Fruit fly (Drosophila melanogaster) whole organism, prepupa: ENCODE data around the gene Pitslre.
A peak's percentile ranks its signal among the peaks of the same experiment; 100 is the strongest.

Experiments used
- Blimp-1 ChIP-seq: fragments of 200-800 bp; sonication (Bioruptor generic); optimal IDR thresholded peaks from 3 replicates; lab custom pipeline; 2017; ENCODE audit warnings: missing biosample characterization, missing genetic modification characterization, mild to moderate bottlenecking, moderate library complexity, missing genetic modification reagents
- CG10631 ChIP-seq: fragments of 200-800 bp; sonication (Bioruptor generic); optimal IDR thresholded peaks from 2 replicates; lab custom pipeline; 2016; ENCODE audit warnings: missing biosample characterization, missing genetic modification characterization
- CG10669 ChIP-seq: fragments of 200-800 bp; sonication (Bioruptor generic); optimal IDR thresholded peaks from 3 replicates; lab custom pipeline; 2018; ENCODE audit warnings: missing biosample characterization, mild to moderate bottlenecking, missing genetic modification characterization, moderate library complexity
- CG11762 ChIP-seq: fragments of 200-800 bp; sonication (Bioruptor generic); optimal IDR thresholded peaks from 3 replicates; lab custom pipeline; 2016; ENCODE audit warnings: missing biosample characterization, missing genetic modification characterization; ENCODE audit not compliant: insufficient read depth
- CG11902 ChIP-seq: fragments of 200-800 bp; sonication (Bioruptor generic); optimal IDR thresholded peaks from 3 replicates; lab custom pipeline; 2016; ENCODE audit warnings: missing biosample characterization, missing genetic modification characterization
- CG15336 ChIP-seq: fragments of 200-800 bp; sonication (Bioruptor generic); IDR thresholded peaks from 2 replicates; pipeline ENCODE4 v1.3.6; 2022; ENCODE audit warnings: missing biosample characterization, missing genetic modification characterization
- CG16779 ChIP-seq: fragments of 200-800 bp; sonication (Bioruptor generic); optimal IDR thresholded peaks from 3 replicates; lab custom pipeline; 2017; ENCODE audit warnings: missing biosample characterization, mild to moderate bottlenecking, missing genetic modification characterization
- CG3032 ChIP-seq: fragments of 200-800 bp; optimal IDR thresholded peaks from 2 replicates; lab custom pipeline; 2019; ENCODE audit warnings: missing biosample characterization, mild to moderate bottlenecking, missing genetic modification characterization, moderate library complexity
- CG31627 ChIP-seq: fragments of 200-800 bp; sonication (Bioruptor generic); optimal IDR thresholded peaks from 3 replicates; lab custom pipeline; 2016; ENCODE audit warnings: missing biosample characterization, missing genetic modification characterization
- CG32006 ChIP-seq: fragments of 200-800 bp; sonication (Bioruptor generic); optimal IDR thresholded peaks from 3 replicates; lab custom pipeline; 2017; ENCODE audit warnings: missing biosample characterization, mild to moderate bottlenecking, missing genetic modification characterization
- CG34406 ChIP-seq: fragments of 200-800 bp; sonication (Bioruptor generic); optimal IDR thresholded peaks from 3 replicates; lab custom pipeline; 2016; ENCODE audit warnings: missing biosample characterization, missing genetic modification characterization
- CG3919 ChIP-seq: fragments of 200-800 bp; sonication (Bioruptor generic); optimal IDR thresholded peaks from 3 replicates; lab custom pipeline; 2016; ENCODE audit warnings: missing biosample characterization, missing genetic modification characterization
- CG6792 ChIP-seq: fragments of 200-800 bp; sonication (Bioruptor generic); optimal IDR thresholded peaks from 3 replicates; lab custom pipeline; 2016; ENCODE audit warnings: missing biosample characterization, missing genetic modification characterization
- CG6854 ChIP-seq: fragments of 200-800 bp; sonication (Bioruptor generic); optimal IDR thresholded peaks from 2 replicates; lab custom pipeline; 2017; ENCODE audit warnings: missing biosample characterization, mild to moderate bottlenecking, missing genetic modification characterization
- CG7368 ChIP-seq: fragments of 200-800 bp; sonication (Bioruptor generic); optimal IDR thresholded peaks from 3 replicates; lab custom pipeline; 2016; ENCODE audit warnings: missing biosample characterization, missing genetic modification characterization
- CG8119 ChIP-seq: fragments of 200-800 bp; sonication (Bioruptor generic); IDR thresholded peaks from 3 replicates; pipeline ENCODE4 v1.3.6; 2022; ENCODE audit warnings: missing biosample characterization, missing genetic modification characterization
- CG8319 ChIP-seq: fragments of 200-800 bp; sonication (Bioruptor generic); optimal IDR thresholded peaks from 3 replicates; lab custom pipeline; 2016; ENCODE audit warnings: missing biosample characterization, missing genetic modification characterization
- CG8632 ChIP-seq: fragments of 200-800 bp; sonication (Bioruptor generic); optimal IDR thresholded peaks from 3 replicates; lab custom pipeline; 2016; ENCODE audit warnings: missing biosample characterization, missing genetic modification characterization
- Eip75B ChIP-seq: fragments of 200-800 bp; sonication (Bioruptor generic); optimal IDR thresholded peaks from 3 replicates; lab custom pipeline; 2016; ENCODE audit warnings: missing biosample characterization, missing genetic modification characterization
- Eip78C ChIP-seq: fragments of 200-800 bp; sonication (Bioruptor generic); peaks from one replicate; lab custom pipeline; 2016; ENCODE audit warnings: missing biosample characterization, missing genetic modification characterization
- Ets21C ChIP-seq: fragments of 200-800 bp; sonication (Bioruptor generic); optimal IDR thresholded peaks from 3 replicates; lab custom pipeline; 2016; ENCODE audit warnings: missing biosample characterization, missing genetic modification characterization
- Ets96B ChIP-seq: fragments of 200-800 bp; optimal IDR thresholded peaks from 2 replicates; lab custom pipeline; 2019; ENCODE audit warnings: missing biosample characterization, mild to moderate bottlenecking, missing genetic modification characterization, moderate library complexity
- Gug ChIP-seq: fragments of 200-800 bp; sonication (Bioruptor generic); IDR thresholded peaks from 2 replicates; pipeline ENCODE4 v1.3.6; 2022; ENCODE audit warnings: missing biosample characterization, missing genetic modification characterization
- Hr39 ChIP-seq: fragments of 200-800 bp; sonication (Bioruptor generic); optimal IDR thresholded peaks from 2 replicates; lab custom pipeline; 2016; ENCODE audit warnings: missing biosample characterization, missing genetic modification characterization
- Hr4 ChIP-seq: fragments of 200-800 bp; sonication (Bioruptor generic); optimal IDR thresholded peaks from 3 replicates; lab custom pipeline; 2016; ENCODE audit warnings: missing biosample characterization, missing genetic modification characterization
- Lpt ChIP-seq: fragments of 200-800 bp; sonication (Bioruptor generic); optimal IDR thresholded peaks from 3 replicates; lab custom pipeline; 2016; ENCODE audit warnings: missing biosample characterization, missing genetic modification characterization
- Met ChIP-seq: fragments of 200-800 bp; sonication (Bioruptor generic); optimal IDR thresholded peaks from 3 replicates; lab custom pipeline; 2016; ENCODE audit warnings: missing biosample characterization, missing genetic modification characterization
- OdsH ChIP-seq: fragments of 200-800 bp; sonication (Bioruptor generic); optimal IDR thresholded peaks from 3 replicates; lab custom pipeline; 2016; ENCODE audit warnings: missing biosample characterization, missing genetic modification characterization
- Smox ChIP-seq: fragments of 200-800 bp; sonication (Bioruptor generic); optimal IDR thresholded peaks from 3 replicates; lab custom pipeline; 2016; ENCODE audit warnings: missing biosample characterization, missing genetic modification characterization
- Sox102F ChIP-seq: fragments of 200-800 bp; sonication (Bioruptor generic); optimal IDR thresholded peaks from 2 replicates; lab custom pipeline; 2016; ENCODE audit warnings: missing biosample characterization, mild to moderate bottlenecking, missing genetic modification characterization
- Sox14 ChIP-seq: fragments of 200-800 bp; sonication (Bioruptor generic); optimal IDR thresholded peaks from 3 replicates; lab custom pipeline; 2016; ENCODE audit warnings: missing biosample characterization, missing genetic modification characterization
- Sox15 ChIP-seq: fragments of 200-800 bp; sonication (Bioruptor generic); optimal IDR thresholded peaks from 3 replicates; lab custom pipeline; 2016; ENCODE audit warnings: missing biosample characterization, missing genetic modification characterization
- achi ChIP-seq: fragments of 200-800 bp; sonication (Bioruptor generic); optimal IDR thresholded peaks from 3 replicates; lab custom pipeline; 2016; ENCODE audit warnings: missing biosample characterization, missing genetic modification characterization
- acj6 ChIP-seq: fragments of 200-800 bp; sonication (Bioruptor generic); optimal IDR thresholded peaks from 3 replicates; lab custom pipeline; 2016; ENCODE audit warnings: missing biosample characterization, missing genetic modification characterization
- cyc ChIP-seq: fragments of 200-800 bp; sonication (Bioruptor generic); optimal IDR thresholded peaks from 3 replicates; lab custom pipeline; 2016; ENCODE audit warnings: missing biosample characterization, missing genetic modification characterization
- eg ChIP-seq: fragments of 200-800 bp; sonication (Bioruptor generic); IDR thresholded peaks from 3 replicates; pipeline ENCODE4 v1.3.6; 2022; ENCODE audit warnings: missing biosample characterization, missing genetic modification characterization
- esn ChIP-seq: fragments of 200-800 bp; sonication (Bioruptor generic); optimal IDR thresholded peaks from 2 replicates; lab custom pipeline; 2016; ENCODE audit warnings: missing biosample characterization, mild to moderate bottlenecking, missing genetic modification characterization, moderate library complexity
- fd59A ChIP-seq: fragments of 200-800 bp; sonication (Bioruptor generic); optimal IDR thresholded peaks from 2 replicates; lab custom pipeline; 2017; ENCODE audit warnings: missing biosample characterization, mild to moderate bottlenecking, missing genetic modification characterization, missing genetic modification reagents
- lz ChIP-seq: fragments of 200-800 bp; sonication (Bioruptor generic); optimal IDR thresholded peaks from 3 replicates; lab custom pipeline; 2016; ENCODE audit warnings: missing biosample characterization, missing genetic modification characterization
- net ChIP-seq: fragments of 200-800 bp; sonication (Bioruptor generic); optimal IDR thresholded peaks from 3 replicates; lab custom pipeline; 2016; ENCODE audit warnings: missing biosample characterization, missing genetic modification characterization
- pdm3 ChIP-seq: fragments of 200-800 bp; sonication (Bioruptor generic); optimal IDR thresholded peaks from 3 replicates; lab custom pipeline; 2016; ENCODE audit warnings: missing biosample characterization, missing genetic modification characterization
- salr ChIP-seq, 2 experiments: fragments of 200-800 bp; sonication (Bioruptor generic); optimal IDR thresholded peaks; 3 replicates each; lab custom pipeline; 2016 to 2018; ENCODE audit warnings: missing biosample characterization in 2 of 2, missing genetic modification characterization in 2 of 2, mild to moderate bottlenecking in 1 of 2
- spab ChIP-seq: fragments of 200-800 bp; sonication (Bioruptor generic); optimal IDR thresholded peaks from 2 replicates; lab custom pipeline; 2017; ENCODE audit warnings: missing biosample characterization, mild to moderate bottlenecking, missing genetic modification characterization, missing genetic modification reagents
- svp ChIP-seq: fragments of 200-800 bp; sonication (Bioruptor generic); peaks from one replicate; lab custom pipeline; 2016; ENCODE audit warnings: missing biosample characterization, missing genetic modification characterization
- topi ChIP-seq: fragments of 200-800 bp; sonication (Bioruptor generic); optimal IDR thresholded peaks from 3 replicates; lab custom pipeline; 2016; ENCODE audit warnings: missing biosample characterization, missing genetic modification characterization

Pitslre gene

dm6 chr3L:20771001-20771890, at the start of gene Pitslre, which contains the start of gene CG4042:
Pitslre (plus strand) TSS chr3L:20771528.
CG4042 (minus strand) TSS chr3L:20771507.
- peak; percentile 49 for TF ChIP-seq CG11762
- peak; percentile 29 for TF ChIP-seq CG32006 (GFP tag; lab: Kevin White, UChicago)
- TF ChIP-seq Met (GFP tag; lab: Kevin White, UChicago) = peak; percentile 40
- TF ChIP-seq salr (GFP tag; optimal IDR thresholded peaks at IDR 0.05; lab: Kevin White, UChicago) = peak in 1 of 2 experiments; percentile 64
- peak; percentile 47 for TF ChIP-seq CG3032
- TF ChIP-seq Hr4 = peak; percentile 57
- TF ChIP-seq Ets96B (tag; lab: Kevin White, UChicago) = peak; percentile 17
- TF ChIP-seq net (GFP tag; lab: Kevin White, UChicago) = peak; percentile 15
- peak; percentile 66 for TF ChIP-seq acj6 (GFP tag; lab: Kevin White, UChicago)
- peak; percentile 24 for TF ChIP-seq CG11902
- TF ChIP-seq CG34406 = peak; percentile 57
- TF ChIP-seq CG3919 (GFP tag; lab: Kevin White, UChicago) = peak; percentile 66
- peak; percentile 29 for TF ChIP-seq cyc (GFP tag; lab: Kevin White, UChicago)
- TF ChIP-seq Sox14 (GFP tag; lab: Kevin White, UChicago) = peak; percentile 13
- TF ChIP-seq Blimp-1 (GFP tag; lab: Kevin White, UChicago) = no peak
- TF ChIP-seq lz (GFP tag; lab: Kevin White, UChicago) = peak; percentile 30
- TF ChIP-seq achi (GFP tag; lab: Kevin White, UChicago) = peak; percentile 59
- no peak for TF ChIP-seq CG15336 (GFP tag; lab: Robert Waterston, UW)
- no peak for TF ChIP-seq CG6854 (GFP tag; lab: Kevin White, UChicago)
- TF ChIP-seq esn = peak; percentile 58
- peak; percentile 41 for TF ChIP-seq pdm3
- no peak for TF ChIP-seq CG7368 (GFP tag; lab: Kevin White, UChicago)
- TF ChIP-seq Smox (GFP tag; lab: Kevin White, UChicago) = peak; percentile 51
- TF ChIP-seq Sox15 (GFP tag; lab: Kevin White, UChicago) = peak; percentile 25
- peak; percentile 1 for TF ChIP-seq Lpt (GFP tag; lab: Kevin White, UChicago)
- peak; percentile 28 for TF ChIP-seq Hr39 (GFP tag; lab: Kevin White, UChicago)
- peak; percentile 76 for TF ChIP-seq CG10631 (GFP tag; lab: Kevin White, UChicago)
- TF ChIP-seq topi (GFP tag; lab: Kevin White, UChicago) = no peak
- peak; percentile 76 for TF ChIP-seq Eip78C (GFP tag; lab: Kevin White, UChicago)
- peak; percentile 54 for TF ChIP-seq Sox102F
- peak; percentile 60 for TF ChIP-seq OdsH (GFP tag; lab: Kevin White, UChicago)
- TF ChIP-seq Eip75B (GFP tag; lab: Kevin White, UChicago) = peak; percentile 48
- 0 out of 2 replicates have a peak, but pooled peaks have one; percentile 17 for TF ChIP-seq Gug (GFP tag; lab: Robert Waterston, UW)
- TF ChIP-seq CG8632 = peak; percentile 58
- peak; percentile 34 for TF ChIP-seq CG6792 (GFP tag; lab: Kevin White, UChicago)
- peak; percentile 12 for TF ChIP-seq Ets21C (GFP tag; lab: Kevin White, UChicago)
- no peak for TF ChIP-seq fd59A (GFP tag; lab: Kevin White, UChicago)
- TF ChIP-seq eg = peak; percentile 36; the same call in 1 of the 3 replicates
- no peak for TF ChIP-seq svp
- TF ChIP-seq CG31627 (GFP tag; lab: Kevin White, UChicago) = peak; percentile 18
- no peak for TF ChIP-seq CG8119 (GFP tag; lab: Robert Waterston, UW)

dm6 chr3L:20729415-20729814, 41.9 kb upstream of the Pitslre start:
- TF ChIP-seq CG34406 (peak; percentile 66), Blimp-1 (GFP tag; lab: Kevin White, UChicago) (no peak), Eip75B (GFP tag; lab: Kevin White, UChicago) (no peak), Eip78C (GFP tag; lab: Kevin White, UChicago) (peak; percentile 58), CG10669 (no peak), lz (GFP tag; lab: Kevin White, UChicago) (peak; percentile 6), topi (GFP tag; lab: Kevin White, UChicago) (peak; percentile 24), OdsH (GFP tag; lab: Kevin White, UChicago) (peak; percentile 40), Hr39 (GFP tag; lab: Kevin White, UChicago) (no peak), net (GFP tag; lab: Kevin White, UChicago) (peak; percentile 19), CG6792 (GFP tag; lab: Kevin White, UChicago) (no peak), Sox14 (GFP tag; lab: Kevin White, UChicago) (no peak), Met (GFP tag; lab: Kevin White, UChicago) (peak; percentile 30), Sox102F (no peak), svp (no peak), CG8319 (GFP tag; lab: Kevin White, UChicago) (no peak), Hr4 (no peak), CG7368 (GFP tag; lab: Kevin White, UChicago) (no peak), pdm3 (no peak), CG32006 (GFP tag; lab: Kevin White, UChicago) (no peak), cyc (GFP tag; lab: Kevin White, UChicago) (peak; percentile 8), CG31627 (GFP tag; lab: Kevin White, UChicago) (no peak), spab (GFP tag; lab: Kevin White, UChicago) (no peak), Sox15 (GFP tag; lab: Kevin White, UChicago) (no peak), CG16779 (tag; lab: Kevin White, UChicago) (no peak), salr (GFP tag; optimal IDR thresholded peaks at IDR 0.05; lab: Kevin White, UChicago) (no peak), CG11762 (no peak), esn (peak; percentile 46)
